Worm (Caenorhabditis elegans) whole organism, dauer: Measurements from ENCODE around the gene F36H5.14.
"Not testable (repeated sequence)": the region's sequence is repeated elsewhere in the genome, so short reads cannot be mapped to it uniquely, and the experiment has no call there.

Experiments
- unc-62 ChIP-seq: sonication (generic microtip); optimal IDR thresholded peaks from 2 replicates; lab custom pipeline; 2017; ENCODE audit warnings: missing biosample characterization, missing genetic modification reagents, missing genetic modification characterization

The F36H5.14 gene

DNA sequence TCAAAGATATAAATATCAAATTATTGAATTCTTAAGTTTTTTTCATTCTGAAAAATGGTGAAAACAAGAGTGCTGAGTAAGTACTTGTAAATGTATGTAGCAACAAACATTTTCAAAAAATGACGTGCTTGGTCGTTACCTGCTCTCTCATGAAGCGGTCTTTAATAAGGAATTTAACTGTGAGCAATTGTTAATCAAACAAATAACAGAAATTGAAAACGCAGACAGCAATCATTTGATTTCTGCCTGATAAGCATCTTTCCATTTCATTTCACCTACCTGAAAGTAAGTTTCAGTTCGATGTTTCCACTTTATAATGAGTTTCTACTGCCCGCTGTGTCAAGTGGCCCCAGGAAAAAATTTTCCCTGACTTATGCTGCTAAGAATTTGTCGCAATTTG is 12.3 kb upstream of the F36H5.14 start, which contains the start of gene math-28:
math-28 (plus strand) TSS at position 301 of the 400 bp plus-strand sequence.
- TF ChIP-seq unc-62 (GFP tag; lab: Kevin White, UChicago), result no peak

DNA sequence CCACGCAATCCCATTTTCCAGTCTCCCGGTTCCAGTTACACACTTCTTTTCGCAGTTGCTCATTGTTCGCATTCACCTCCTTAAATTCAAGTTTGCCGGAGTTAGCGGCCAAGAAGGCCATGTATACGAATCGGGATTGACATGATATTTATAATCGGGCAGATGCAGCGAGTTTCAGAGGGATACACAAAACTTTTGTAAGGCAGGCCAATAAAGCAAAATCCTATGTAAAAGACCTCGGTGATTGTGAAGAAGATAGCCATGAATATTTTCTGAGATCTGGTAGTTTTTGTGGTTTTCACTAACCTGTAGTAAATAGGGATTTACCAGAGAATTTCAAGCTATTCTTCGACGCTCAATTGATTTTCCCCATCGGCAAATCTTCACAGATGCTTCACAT is 8.6 kb upstream of the F36H5.14 start:
- no peak for TF ChIP-seq unc-62 (GFP tag; lab: Kevin White, UChicago)

DNA sequence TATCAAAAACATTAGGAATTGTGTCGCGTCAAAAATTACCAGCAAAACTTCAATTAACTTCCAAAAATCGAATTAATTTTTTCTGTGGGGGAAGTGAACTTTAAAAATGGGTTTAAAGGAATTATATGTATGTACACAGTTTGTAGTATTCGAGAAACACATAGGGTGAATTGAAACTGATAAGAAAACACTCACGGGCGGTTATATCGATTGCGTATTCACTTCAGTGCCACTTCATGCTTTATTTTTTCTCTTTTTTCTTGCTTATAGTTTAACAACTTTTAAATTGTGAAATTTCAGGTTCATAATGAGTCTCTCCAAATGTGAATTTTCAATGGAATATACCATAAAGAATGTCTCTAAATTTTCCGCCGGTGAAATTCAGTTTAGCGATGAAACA is 4.0 kb upstream of the F36H5.14 start, which contains the start of gene math-26:
math-26 (plus strand) TSS at position 301 of the 400 bp plus-strand sequence.
- not testable (repeated sequence) for TF ChIP-seq unc-62 (GFP tag; lab: Kevin White, UChicago)

DNA sequence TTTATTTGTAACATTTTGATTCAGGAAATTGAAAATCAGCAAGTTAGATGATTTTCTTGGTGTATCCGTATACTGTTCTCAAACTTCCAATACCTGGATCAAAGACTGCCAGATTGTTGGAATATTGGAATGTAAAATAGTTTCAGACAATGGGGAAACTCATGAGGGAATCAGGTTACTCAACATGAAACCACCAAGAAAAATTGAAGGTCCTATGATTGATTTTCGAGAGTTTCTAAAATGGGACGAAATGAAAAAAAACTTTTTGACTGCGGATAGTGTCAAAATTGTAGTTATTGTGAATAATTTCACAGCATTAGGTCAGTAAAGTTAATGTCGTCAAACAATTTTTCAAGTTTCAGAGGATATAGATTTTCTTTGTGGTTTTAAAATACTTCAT is 3.5 kb upstream of the F36H5.14 start, which contains the start of gene math-3:
math-3 (plus strand) TSS at position 301 of the 400 bp plus-strand sequence.
- no peak for TF ChIP-seq unc-62 (GFP tag; lab: Kevin White, UChicago)

DNA sequence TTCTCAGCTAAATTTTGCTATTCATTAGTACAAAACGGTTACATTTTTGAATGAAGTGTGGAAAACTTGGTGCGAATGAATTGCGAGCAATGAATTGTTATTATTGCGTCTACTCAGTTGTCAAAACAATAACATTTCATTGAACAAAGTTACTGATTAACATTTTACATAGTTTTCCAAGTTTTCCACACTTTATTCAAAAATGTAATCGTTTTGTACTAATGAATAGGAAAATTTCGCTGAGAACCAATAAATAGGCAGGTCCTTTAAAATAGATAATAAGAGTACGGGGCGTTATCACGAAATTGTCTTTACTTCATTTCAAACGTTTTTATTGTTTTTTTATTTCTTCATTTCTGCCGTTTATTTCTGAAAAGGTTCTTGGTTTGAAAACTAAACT is 7.1 kb downstream of the F36H5.14 start, which contains the start of gene math-4:
math-4 (minus strand) TSS at position 101 of the 400 bp plus-strand sequence.
- no peak for TF ChIP-seq unc-62 (GFP tag; lab: Kevin White, UChicago)

DNA sequence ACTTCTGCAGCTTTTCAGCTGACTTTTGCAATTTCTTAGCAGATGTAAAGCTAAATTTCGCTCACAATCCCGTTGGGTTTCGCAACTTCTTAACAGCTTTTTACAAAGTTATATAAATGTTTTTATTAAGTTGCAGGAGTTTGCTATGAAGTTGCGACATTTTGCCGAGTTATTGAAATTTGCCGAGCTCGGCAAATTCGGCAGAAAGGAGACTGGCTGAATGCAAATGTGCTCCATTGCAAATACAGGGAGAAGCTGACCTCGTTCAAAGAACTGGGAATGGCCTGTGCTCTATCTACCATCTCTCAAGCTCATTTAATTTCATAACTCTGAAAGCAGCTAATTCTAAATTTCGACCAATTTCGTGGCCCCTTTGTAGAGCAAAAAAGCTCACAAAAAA is 9.5 kb downstream of the F36H5.14 start, which contains the start of gene C08F1.11:
C08F1.11 (minus strand) TSS at position 101 of the 400 bp plus-strand sequence.
- no peak for TF ChIP-seq unc-62 (GFP tag; lab: Kevin White, UChicago)

DNA sequence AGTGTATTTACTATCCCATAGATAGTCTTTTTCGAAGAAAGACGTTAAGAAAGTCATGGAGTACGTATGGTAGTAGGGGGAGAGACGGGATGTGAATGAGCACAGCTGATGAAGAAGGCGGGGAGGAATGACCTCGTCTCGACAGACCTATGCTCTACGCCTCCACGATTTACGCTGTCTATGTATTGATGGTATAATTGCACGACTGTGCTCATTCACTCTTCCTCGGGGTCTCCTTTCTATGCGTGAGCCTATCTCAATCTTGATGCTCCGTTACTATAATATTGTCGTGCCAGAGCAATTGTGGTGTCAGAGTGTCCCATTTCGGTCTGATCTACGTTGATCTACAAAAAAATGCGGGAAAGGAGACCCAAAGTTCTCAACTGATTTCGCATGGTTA is 10.9 kb downstream of the F36H5.14 start, which contains the start of gene C08F1.10:
C08F1.10 (minus strand) TSS at position 101 of the 400 bp plus-strand sequence.
- TF ChIP-seq unc-62 (GFP tag; lab: Kevin White, UChicago), result no peak

DNA sequence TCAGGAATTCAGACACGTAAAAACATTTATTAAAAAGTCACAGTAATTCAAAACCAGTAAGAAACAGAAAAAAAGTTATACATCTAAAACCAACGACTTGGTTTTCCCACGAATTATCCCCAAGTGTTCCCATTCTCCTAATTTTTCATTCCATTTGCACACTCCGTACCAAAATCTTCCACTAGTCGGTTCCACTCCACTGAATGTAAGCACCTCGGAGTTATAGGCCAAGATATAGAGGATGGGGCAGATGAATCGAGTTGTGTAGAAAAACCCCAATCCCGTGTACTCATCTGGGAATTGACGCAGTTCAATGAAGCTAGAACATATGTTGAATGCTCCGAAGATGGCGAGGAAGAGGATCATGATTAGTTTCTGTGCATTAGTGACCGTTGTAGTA is 11.9 kb downstream of the F36H5.14 start:
- no peak for TF ChIP-seq unc-62 (GFP tag; lab: Kevin White, UChicago)

DNA sequence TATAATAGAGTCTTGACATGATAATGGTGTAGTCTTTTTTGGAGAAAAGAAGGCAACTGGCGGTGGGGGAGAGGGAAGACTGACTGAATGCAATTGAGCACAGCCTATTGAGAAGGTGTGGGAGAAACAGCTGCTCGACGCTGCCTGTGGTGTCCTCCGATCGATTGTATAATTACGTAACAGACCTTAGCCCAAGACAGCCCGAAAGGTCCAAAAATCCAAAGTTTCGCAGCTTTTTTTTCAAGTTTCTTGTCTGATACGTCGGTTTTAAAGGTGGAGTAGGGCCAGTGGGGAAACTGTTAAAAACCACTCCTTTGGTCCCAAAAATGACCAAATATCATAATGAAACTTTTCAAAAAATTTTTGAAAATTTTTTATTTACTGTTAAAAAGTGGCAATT is 12.8 kb downstream of the F36H5.14 start, which contains the start of the genes C08F1.6 and fbxb-13:
C08F1.6 (minus strand) TSS at position 101 of the 400 bp plus-strand sequence.
fbxb-13 (plus strand) TSS at position 191 of the 400 bp plus-strand sequence.
- TF ChIP-seq unc-62 (GFP tag; lab: Kevin White, UChicago), result no peak

DNA sequence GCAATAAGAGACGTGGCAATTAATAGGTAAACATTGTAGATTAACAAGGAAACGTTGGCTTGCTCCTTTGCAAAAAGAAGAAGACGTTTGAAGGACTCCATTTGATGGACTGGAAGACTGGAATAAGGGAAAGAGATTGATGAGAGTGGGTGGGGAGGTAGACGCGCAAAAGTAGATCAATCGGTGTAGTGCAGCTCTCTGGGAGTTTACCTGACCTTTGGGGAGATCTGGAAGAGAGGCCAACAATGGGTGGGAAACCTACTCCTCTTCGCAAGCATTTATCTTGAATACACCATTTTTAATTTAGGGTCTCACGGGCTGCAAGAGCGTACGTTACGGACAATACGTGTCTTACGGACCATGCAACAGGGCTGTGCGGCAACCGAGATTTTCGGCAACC is 31.0 kb downstream of the F36H5.14 start, which contains the start of gene C08F1.12:
C08F1.12 (minus strand) TSS at position 101 of the 400 bp plus-strand sequence.
- no peak for TF ChIP-seq unc-62 (GFP tag; lab: Kevin White, UChicago)

DNA sequence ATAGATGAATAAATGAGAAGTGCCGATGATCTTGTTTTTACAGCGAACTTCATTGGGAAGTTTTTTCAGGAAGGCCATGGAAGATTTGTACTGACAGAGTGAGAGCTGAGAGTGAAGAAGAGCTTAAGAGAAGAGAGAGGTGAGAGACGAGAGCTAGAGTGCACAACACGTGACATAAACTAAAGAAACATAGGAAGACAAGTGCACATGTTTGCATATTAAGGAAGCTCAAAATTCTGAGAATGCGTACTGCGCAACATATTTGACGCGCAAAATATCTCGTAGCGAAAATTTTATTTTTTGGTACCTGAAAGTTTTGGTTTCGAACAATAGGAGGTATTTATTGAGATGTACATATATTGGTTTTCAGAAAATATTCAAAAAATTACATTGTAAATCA is 32.9 kb downstream of the F36H5.14 start, which contains the start of gene C08F1.8:
C08F1.8 (minus strand) TSS at position 101 of the 400 bp plus-strand sequence.
- TF ChIP-seq unc-62 (GFP tag; lab: Kevin White, UChicago), result no peak

DNA sequence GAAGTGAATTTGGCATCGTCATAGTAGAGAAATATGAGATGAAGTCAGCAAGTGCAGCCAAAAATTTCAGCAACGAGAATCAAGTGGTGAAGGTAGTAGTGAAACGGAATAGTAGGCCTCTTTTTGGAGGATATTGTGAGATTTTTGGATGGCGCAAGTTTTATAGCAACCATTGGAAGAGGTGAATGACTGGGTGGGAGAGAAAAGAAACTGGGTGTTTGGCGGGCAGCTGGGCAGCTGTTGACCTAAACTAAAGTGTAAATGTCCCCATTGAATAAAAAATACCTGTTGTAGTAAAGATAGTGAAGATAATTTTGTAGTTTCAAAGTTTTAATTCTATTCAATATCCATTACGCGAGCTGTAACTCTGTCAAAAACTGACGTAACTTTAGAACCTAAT is 40.7 kb downstream of the F36H5.14 start:
- TF ChIP-seq unc-62 (GFP tag; lab: Kevin White, UChicago), result no peak

DNA sequence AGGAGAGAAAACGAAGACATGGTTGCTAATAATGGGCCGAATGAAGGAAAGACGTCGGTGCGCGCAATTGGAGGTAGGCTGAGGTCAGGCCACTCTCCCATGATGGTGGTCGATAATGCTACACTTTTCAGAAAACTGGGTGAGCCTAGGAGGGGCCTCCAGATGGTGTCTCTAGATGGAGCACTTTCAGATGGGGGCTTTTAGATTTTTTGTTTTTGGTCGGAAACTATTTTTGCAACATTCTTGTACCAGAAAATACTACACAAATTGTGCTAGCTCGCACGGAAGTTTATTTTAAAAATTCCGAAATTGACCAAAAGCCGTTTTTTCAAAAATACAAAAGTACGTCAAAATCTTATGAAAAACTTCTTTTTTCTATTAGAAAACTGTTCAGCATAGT is 43.0 kb downstream of the F36H5.14 start, which contains the start of gene fbxb-10:
fbxb-10 (minus strand) TSS at position 101 of the 400 bp plus-strand sequence.
- no peak for TF ChIP-seq unc-62 (GFP tag; lab: Kevin White, UChicago)

DNA sequence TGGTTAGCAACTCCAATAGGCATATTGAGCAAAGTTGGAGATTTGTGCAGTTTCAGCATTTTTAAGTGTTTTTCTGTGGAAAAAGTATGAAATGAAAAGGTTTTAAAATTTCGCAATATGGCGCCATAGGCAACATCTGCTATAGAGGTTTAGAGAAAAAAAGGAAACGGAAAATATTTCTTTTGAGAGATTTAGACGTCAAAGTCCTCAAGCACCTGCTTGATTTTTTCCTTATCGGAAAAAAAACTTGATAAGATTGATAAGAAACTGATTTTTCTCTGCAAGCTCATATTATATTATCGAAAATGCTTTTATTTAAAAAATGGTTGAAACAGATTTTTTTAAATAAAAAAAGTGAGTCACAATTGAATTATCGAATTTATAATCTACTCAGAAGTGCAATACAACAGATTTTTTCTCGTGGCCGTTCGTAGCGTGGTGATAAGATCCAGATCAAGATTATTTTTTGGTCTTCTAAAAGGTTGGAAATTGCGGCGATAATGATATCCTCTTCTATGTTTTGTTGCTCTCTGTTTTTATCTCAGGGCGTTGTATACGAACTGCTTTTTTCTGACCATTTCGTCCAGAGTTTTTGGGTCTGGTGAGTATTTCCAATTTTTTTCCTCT is 44.7 kb downstream of the F36H5.14 start, which contains the start of gene fbxc-19:
fbxc-19 (plus strand) TSS at position 536 of the 627 bp plus-strand sequence.
- no peak for TF ChIP-seq unc-62 (GFP tag; lab: Kevin White, UChicago)

DNA sequence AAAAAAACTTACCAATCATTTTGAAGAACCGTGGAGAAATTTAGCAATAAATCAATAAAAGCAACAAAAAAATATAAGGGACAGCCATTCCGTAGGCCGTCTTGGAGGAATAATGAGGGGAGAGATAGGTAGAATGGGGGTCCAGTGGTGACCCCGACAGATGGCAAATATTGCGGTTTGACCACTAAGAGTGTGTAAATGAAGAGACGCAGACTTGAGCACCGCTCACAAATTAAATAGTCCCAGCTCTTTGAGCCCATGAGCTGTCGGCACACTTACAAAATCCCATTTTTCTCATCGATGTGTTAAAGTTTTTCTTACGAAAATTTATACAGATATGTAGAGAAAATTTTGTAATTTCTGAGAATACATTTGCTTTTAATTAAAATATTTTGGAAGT is 45.4 kb downstream of the F36H5.14 start, which contains the start of gene fbxa-3:
fbxa-3 (minus strand) TSS at position 101 of the 400 bp plus-strand sequence.
- no peak for TF ChIP-seq unc-62 (GFP tag; lab: Kevin White, UChicago)

DNA sequence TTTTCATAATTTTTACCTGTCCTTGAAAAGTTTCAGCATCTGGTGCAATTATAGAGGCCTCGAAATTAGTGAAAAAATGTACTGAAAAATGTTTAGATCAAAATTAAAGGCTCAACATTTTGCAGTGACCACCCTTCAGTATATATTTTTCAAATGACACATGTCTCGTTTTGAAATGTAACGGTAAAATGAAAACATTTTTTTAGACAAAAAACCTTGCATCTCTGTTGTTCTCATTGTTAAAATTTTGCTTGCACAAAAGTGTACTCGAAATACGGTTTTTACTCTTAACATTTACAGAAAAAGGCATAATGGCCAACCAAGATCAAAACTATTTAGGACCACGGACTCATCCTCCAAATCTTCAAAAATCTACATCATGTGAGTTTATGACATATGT is 49.0 kb downstream of the F36H5.14 start, which contains the start of gene math-41:
math-41 (plus strand) TSS at position 301 of the 400 bp plus-strand sequence.
- TF ChIP-seq unc-62 (GFP tag; lab: Kevin White, UChicago), result not testable (repeated sequence)
